Fruit fly (Drosophila melanogaster) whole organism, pupa: ENCODE data around the gene CG32812.

Experiments
- CG10348 ChIP-seq: fragments of 200-800 bp; sonication (Bioruptor generic); IDR thresholded peaks from 2 replicates; pipeline ENCODE4 v1.3.6; 2022; ENCODE audit warnings: missing biosample characterization, missing genetic modification characterization
- CG12605 ChIP-seq: fragments of 200-800 bp; sonication (Bioruptor generic); IDR thresholded peaks from 2 replicates; pipeline ENCODE4 v1.3.6; 2022; ENCODE audit warnings: missing biosample characterization, missing genetic modification characterization
- CG13204 ChIP-seq: fragments of 200-800 bp; sonication (Bioruptor generic); optimal IDR thresholded peaks from 2 replicates; lab custom pipeline; 2018; ENCODE audit warnings: missing biosample characterization, mild to moderate bottlenecking, missing genetic modification characterization, moderate library complexity
- CG14655 ChIP-seq: fragments of 200-800 bp; sonication (Bioruptor generic); optimal IDR thresholded peaks from 3 replicates; lab custom pipeline; 2017; ENCODE audit warnings: mild to moderate bottlenecking, missing biosample characterization, missing genetic modification reagents, missing genetic modification characterization
- CG15710 ChIP-seq: fragments of 200-800 bp; sonication (Bioruptor generic); optimal IDR thresholded peaks from 2 replicates; lab custom pipeline; 2018; ENCODE audit warnings: missing biosample characterization, mild to moderate bottlenecking, missing genetic modification characterization, moderate library complexity
- CG17806 ChIP-seq: fragments of 200-800 bp; sonication (Bioruptor generic); optimal IDR thresholded peaks from 2 replicates; lab custom pipeline; 2018; ENCODE audit warnings: missing biosample characterization, mild to moderate bottlenecking, missing genetic modification characterization, moderate library complexity
- CG32121 ChIP-seq: fragments of 200-800 bp; sonication (Bioruptor generic); IDR thresholded peaks from 2 replicates; pipeline ENCODE4 v1.3.6; 2022; ENCODE audit warnings: missing biosample characterization, missing genetic modification characterization
- CG34367 ChIP-seq: fragments of 200-800 bp; sonication (Bioruptor generic); optimal IDR thresholded peaks from 2 replicates; lab custom pipeline; 2018; ENCODE audit warnings: missing biosample characterization, mild to moderate bottlenecking, missing genetic modification characterization
- CG4496 ChIP-seq: fragments of 200-800 bp; sonication (Bioruptor generic); IDR thresholded peaks from 3 replicates; pipeline ENCODE4 v1.3.6; 2022; ENCODE audit warnings: missing biosample characterization, missing genetic modification characterization
- CG8159 ChIP-seq: fragments of 200-800 bp; sonication (Bioruptor generic); optimal IDR thresholded peaks from 3 replicates; lab custom pipeline; 2018; ENCODE audit warnings: missing biosample characterization, mild to moderate bottlenecking, missing genetic modification characterization, moderate library complexity
- CG8301 ChIP-seq: fragments of 200-800 bp; sonication (Bioruptor generic); optimal IDR thresholded peaks from 2 replicates; lab custom pipeline; 2018; ENCODE audit warnings: missing biosample characterization, mild to moderate bottlenecking, missing genetic modification characterization
- CG9948 ChIP-seq: fragments of 200-800 bp; sonication (Bioruptor generic); optimal IDR thresholded peaks from 2 replicates; lab custom pipeline; 2018; ENCODE audit warnings: missing biosample characterization, mild to moderate bottlenecking, missing genetic modification characterization, moderate library complexity
- D1 ChIP-seq: fragments of 200-800 bp; sonication (Bioruptor generic); optimal IDR thresholded peaks from 2 replicates; lab custom pipeline; 2018; ENCODE audit warnings: missing biosample characterization, mild to moderate bottlenecking, missing genetic modification characterization, moderate library complexity
- EcR ChIP-seq: fragments of 200-800 bp; sonication (Bioruptor generic); optimal IDR thresholded peaks from 3 replicates; lab custom pipeline; 2019; ENCODE audit warnings: missing biosample characterization, missing genetic modification characterization, mild to moderate bottlenecking, moderate library complexity, missing genetic modification reagents
- Ets98B ChIP-seq: fragments of 200-800 bp; sonication (Bioruptor generic); IDR thresholded peaks from 2 replicates; pipeline ENCODE4 v1.3.6; 2022; ENCODE audit warnings: missing biosample characterization, missing genetic modification characterization
- Pif1A ChIP-seq: fragments of 200-800 bp; sonication (Bioruptor generic); optimal IDR thresholded peaks from 3 replicates; lab custom pipeline; 2016; ENCODE audit warnings: missing biosample characterization, missing genetic modification characterization
- Pif1B ChIP-seq: fragments of 200-800 bp; sonication (Bioruptor generic); optimal IDR thresholded peaks from 3 replicates; lab custom pipeline; 2016; ENCODE audit warnings: missing biosample characterization, missing genetic modification characterization
- Snoo ChIP-seq: fragments of 200-800 bp; sonication (Bioruptor generic); optimal IDR thresholded peaks from 3 replicates; lab custom pipeline; 2017; ENCODE audit warnings: missing biosample characterization, mild to moderate bottlenecking, missing genetic modification characterization, inconsistent platforms
- fd96Ca ChIP-seq: fragments of 200-800 bp; sonication (Bioruptor generic); IDR thresholded peaks from 3 replicates; pipeline ENCODE4 v1.3.6; 2022; ENCODE audit warnings: missing biosample characterization, missing genetic modification characterization
- gl ChIP-seq: fragments of 200-800 bp; sonication (Bioruptor generic); optimal IDR thresholded peaks from 2 replicates; lab custom pipeline; 2018; ENCODE audit warnings: missing biosample characterization, mild to moderate bottlenecking, missing genetic modification characterization
- rn ChIP-seq: fragments of 200-800 bp; sonication (Bioruptor generic); IDR thresholded peaks from 2 replicates; pipeline ENCODE4 v1.3.6; 2022; ENCODE audit warnings: missing biosample characterization, missing genetic modification characterization

CG32812 gene

DNA sequence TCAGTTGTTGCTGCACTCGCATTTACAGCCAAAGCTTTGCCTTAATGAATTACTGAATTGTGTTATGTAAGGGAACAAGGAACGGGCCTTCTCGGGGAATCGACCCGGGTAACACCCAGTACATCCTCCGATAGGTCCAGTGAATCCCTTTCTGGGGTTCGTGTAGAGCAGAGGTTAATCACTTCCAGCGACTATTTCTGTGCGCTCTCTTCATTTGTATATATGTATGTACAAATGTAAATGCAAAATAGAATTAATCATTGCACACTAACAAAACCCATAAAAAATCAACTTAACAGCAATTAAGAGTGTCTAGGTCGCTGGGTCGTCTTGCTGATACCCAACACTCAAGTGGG, 9.6 kb upstream of the CG32812 start:
- TF ChIP-seq Ets98B (no peak), EcR (GFP tag; lab: Kevin White, UChicago) (no peak), CG9948 (no peak), Snoo (tag; lab: Kevin White, UChicago) (no peak), CG14655 (no peak), CG8301 (tag; lab: Kevin White, UChicago) (no peak), Pif1B (GFP tag; lab: Kevin White, UChicago) (no peak), CG10348 (GFP tag; lab: Robert Waterston, UW) (no peak), fd96Ca (GFP tag; lab: Robert Waterston, UW) (no peak), gl (tag; lab: Kevin White, UChicago) (no peak), D1 (no peak), CG13204 (no peak), CG12605 (GFP tag; lab: Robert Waterston, UW) (no peak), CG17806 (tag; lab: Kevin White, UChicago) (no peak), rn (GFP tag; lab: Robert Waterston, UW) (no peak), CG4496 (GFP tag; lab: Robert Waterston, UW) (no peak), CG34367 (tag; lab: Kevin White, UChicago) (no peak), Pif1A (no peak)

DNA sequence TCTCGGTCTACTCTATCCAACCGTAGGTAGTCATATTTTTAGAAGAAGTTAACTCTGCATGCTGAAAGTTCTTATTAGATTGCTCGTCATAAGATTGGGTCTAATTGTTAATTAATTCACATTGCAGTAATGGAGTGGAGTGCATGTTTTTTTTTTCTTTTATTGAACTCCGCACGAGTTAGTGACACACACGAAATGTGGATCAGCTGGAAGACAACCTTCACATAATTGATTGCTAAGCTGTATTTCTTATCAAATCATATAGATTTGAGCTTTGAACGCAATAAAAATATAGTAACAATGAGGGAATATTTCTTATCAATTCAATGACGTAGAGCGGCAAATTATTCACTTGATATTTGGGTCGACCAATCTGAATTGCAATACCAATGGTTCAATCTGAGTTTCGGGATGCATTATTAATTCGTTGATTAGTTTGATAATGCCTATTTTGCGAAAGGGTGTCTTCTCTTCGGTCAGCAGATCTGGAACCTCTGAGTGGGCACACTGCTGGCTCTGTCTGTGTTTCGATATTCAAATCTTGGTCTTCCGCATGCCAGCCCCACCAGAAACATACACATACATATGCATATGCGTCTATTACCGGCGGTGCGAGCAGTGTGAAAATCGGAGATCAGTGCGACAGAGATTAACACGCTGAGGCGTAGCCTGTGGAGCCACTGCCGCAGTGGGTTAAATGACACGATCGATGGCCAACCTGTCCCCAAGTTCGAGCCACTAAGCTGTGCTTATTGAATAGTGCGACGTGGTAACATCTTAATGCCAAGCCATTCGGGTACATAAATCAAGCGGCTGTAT, 8.1 kb upstream of the CG32812 start:
- TF ChIP-seq CG8301 (tag; lab: Kevin White, UChicago): peak; percentile 6
- TF ChIP-seq CG14655: peak; percentile 28
- no peak for TF ChIP-seq Pif1A
- TF ChIP-seq, all 21 proteins: peak for 2

DNA sequence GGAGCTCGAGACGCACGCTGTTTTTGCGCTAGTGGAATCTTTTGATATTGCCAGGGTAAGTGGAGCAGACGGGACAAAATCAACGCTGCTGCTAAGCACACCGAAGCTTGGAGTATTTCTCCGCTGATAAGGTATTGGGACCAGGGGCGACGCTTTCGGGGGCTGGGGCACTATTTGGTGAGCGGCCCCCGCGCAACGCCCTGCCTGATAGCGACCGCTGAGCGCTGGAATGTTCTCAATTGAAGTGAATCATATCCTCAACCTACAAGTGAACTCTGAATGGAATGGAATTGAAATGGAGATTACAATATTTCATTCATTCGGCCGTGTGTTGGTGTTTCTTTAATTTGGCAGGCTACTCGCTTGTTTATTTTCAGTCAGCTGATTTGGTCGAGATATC, 4.7 kb upstream of the CG32812 start:
- TF ChIP-seq EcR (GFP tag; lab: Kevin White, UChicago) (peak; percentile 30), CG13204 (no peak)

DNA sequence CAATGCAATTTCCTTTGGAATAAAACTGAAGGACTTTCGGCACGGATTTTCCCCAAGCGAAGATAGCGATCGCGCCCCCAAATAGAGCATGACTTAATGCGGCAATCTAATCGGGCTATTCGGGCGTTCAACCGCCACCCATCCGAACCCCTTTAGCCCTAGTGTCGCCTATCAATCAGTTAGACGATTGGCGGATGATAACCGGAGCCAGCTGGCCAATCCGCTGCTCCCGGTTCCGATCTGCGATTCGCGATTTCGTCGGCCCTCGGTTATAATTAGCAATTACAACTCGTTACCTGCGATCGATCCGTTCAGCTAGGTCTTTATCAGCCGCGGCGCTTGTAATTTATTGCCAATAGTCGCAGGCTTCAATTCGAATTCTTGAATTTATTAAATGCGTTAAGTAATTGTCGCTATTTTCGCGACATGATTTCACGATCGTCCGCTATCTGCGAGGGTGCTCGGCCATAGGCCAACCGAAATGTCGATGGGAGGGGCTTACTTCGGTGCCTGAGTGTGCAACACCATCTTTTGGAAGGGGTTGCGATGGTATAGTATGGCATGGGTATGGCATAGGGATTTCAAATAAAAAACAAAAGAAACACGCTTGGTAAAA, 4.0 kb upstream of the CG32812 start:
- no peak for TF ChIP-seq CG13204
- TF ChIP-seq EcR (GFP tag; lab: Kevin White, UChicago): no peak
- TF ChIP-seq CG12605 (GFP tag; lab: Robert Waterston, UW): no peak
- TF ChIP-seq CG4496 (GFP tag; lab: Robert Waterston, UW): no peak
- no peak for TF ChIP-seq Pif1A
- TF ChIP-seq CG34367 (tag; lab: Kevin White, UChicago): no peak
- no peak for TF ChIP-seq CG9948
- no peak for TF ChIP-seq Pif1B (GFP tag; lab: Kevin White, UChicago)
- no peak for TF ChIP-seq gl (tag; lab: Kevin White, UChicago)
- no peak for TF ChIP-seq rn (GFP tag; lab: Robert Waterston, UW)
- no peak for TF ChIP-seq D1
- no peak for TF ChIP-seq fd96Ca (GFP tag; lab: Robert Waterston, UW)
- no peak for TF ChIP-seq CG8301 (tag; lab: Kevin White, UChicago)
- no peak for TF ChIP-seq CG15710
- no peak for TF ChIP-seq Snoo (tag; lab: Kevin White, UChicago)

DNA sequence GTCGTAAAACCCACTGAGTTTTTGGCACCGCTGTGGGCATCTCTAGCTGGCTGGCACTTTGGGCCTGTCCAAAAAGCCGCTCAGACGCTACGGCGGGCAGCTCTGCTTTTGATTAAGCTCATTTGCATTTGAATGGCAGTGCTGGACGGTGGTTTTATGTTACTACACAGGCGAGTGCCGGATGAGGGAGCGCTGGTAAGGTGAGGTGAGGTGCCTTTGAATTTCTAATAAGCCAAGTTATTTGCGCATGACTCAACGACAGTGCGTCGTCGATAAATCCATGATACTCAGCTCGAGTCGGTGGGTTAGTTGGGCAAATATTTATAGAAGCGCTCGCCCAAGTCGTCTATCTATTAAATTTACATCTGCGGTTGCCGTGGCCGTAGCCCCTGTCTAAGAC, 2.9 kb upstream of the CG32812 start:
- TF ChIP-seq CG4496 (GFP tag; lab: Robert Waterston, UW): 0 out of 3 replicates have a peak, but pooled peaks have one; percentile 15
- TF ChIP-seq Pif1B (GFP tag; lab: Kevin White, UChicago): no peak

DNA sequence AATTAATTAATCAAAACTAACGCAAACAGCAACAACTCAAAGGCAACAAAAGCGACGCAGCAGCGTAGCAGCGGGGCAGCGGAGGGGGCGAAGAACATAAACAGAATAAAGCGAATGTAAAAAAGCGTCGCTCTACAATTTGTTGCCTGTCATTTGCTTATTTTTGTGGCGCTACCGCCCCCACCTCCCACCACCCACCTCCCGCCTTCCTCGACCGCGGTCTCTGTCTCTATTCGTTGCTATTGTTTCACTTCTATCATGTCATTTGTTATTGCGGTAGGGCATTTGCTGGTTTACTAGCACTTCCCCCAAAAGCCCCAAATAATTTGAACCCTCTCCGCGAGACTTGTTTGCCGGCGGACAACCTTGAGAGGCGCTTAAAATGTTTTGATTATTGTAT, 1.8 kb upstream of the CG32812 start:
- TF ChIP-seq CG4496 (GFP tag; lab: Robert Waterston, UW) (no peak), fd96Ca (GFP tag; lab: Robert Waterston, UW) (no peak), CG10348 (GFP tag; lab: Robert Waterston, UW) (no peak), CG32121 (GFP tag; lab: Robert Waterston, UW) (no peak), Pif1B (GFP tag; lab: Kevin White, UChicago) (no peak), Snoo (tag; lab: Kevin White, UChicago) (no peak), CG12605 (GFP tag; lab: Robert Waterston, UW) (no peak), CG15710 (no peak), rn (GFP tag; lab: Robert Waterston, UW) (no peak), CG17806 (tag; lab: Kevin White, UChicago) (no peak), CG8159 (tag; lab: Kevin White, UChicago) (no peak), CG13204 (no peak), EcR (GFP tag; lab: Kevin White, UChicago) (no peak)

DNA sequence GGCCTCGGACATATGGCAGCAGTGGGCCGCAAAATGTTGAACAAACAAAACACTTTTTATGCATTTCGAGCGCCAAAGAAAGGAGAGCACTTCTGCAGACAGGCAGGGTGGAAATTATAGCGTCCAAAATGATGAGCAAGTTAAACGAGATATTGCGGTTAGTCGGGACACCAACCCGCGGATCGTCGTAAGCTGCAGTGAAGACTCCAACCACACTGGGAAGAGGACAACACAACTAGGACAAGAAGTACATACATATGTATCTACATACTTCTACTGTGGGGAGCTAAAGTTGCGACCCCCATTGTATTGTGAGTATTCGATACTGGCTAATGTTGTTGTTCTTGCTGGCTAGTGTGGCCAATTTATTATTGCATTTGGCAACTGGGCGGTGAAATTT, 954 bp upstream of the CG32812 start:
- TF ChIP-seq CG4496 (GFP tag; lab: Robert Waterston, UW) (peak; percentile 65; the same call in 2 of the 3 replicates), D1 (no peak), fd96Ca (GFP tag; lab: Robert Waterston, UW) (peak; percentile 50; the same call in 1 of the 3 replicates), rn (GFP tag; lab: Robert Waterston, UW) (no peak), CG32121 (GFP tag; lab: Robert Waterston, UW) (peak; percentile 67)
- TF ChIP-seq, all 21 proteins: peak for 3
